Fruit fly (Drosophila melanogaster): ENCODE measurements around the gene CG31954.

The CG31954 gene

DNA sequence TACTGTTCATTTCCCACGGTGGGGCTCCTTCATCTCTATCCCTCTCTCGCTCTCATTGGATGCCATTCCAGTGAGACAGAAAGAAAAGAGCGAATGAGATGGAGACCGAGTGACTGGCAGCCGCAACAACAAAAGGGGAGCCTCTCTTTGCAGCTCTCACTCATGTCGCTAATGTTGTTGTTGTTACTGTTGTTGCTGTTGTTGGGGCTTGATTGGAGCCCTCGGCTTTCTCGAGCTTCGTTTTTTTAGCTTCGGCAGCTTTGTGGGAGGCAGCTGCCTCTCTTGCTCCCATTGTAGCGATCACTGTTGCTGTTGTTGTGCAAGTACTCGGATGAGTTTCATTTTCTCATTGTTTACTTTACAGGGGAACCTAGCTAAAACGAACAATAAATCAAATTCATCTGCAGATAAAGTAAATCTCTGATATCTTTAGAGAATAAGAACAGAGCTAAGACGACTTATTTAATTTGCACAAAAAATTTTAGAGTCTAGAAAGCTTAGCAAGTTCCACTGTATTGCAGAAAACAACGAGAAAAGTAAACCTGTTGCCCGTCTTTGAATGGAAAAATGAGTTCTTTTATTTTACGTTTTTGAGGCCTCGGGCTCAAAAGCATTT lies 24.4 kb upstream of the CG31954 start (continued):
- TF ChIP-seq CG5180 (GFP tag; optimal IDR thresholded peaks at IDR 0.05): no peak
- TF ChIP-seq sqz (GFP tag; optimal IDR thresholded peaks at IDR 0.05): no peak
- TF ChIP-seq Dbx (GFP tag; IDR thresholded peaks at IDR 0.05): 0 out of 3 replicates have a peak, but pooled peaks have one; percentile 34
- peak; percentile 67 for TF ChIP-seq pb (GFP tag; optimal IDR thresholded peaks at IDR 0.05)
- peak; percentile 77 for TF ChIP-seq dmrt99B (tag; optimal IDR thresholded peaks at IDR 0.05)
- TF ChIP-seq CG9215 (GFP tag; IDR thresholded peaks at IDR 0.05): peak; percentile 42; the same call in 1 of the 2 replicates
- TF ChIP-seq grau (tag; optimal IDR thresholded peaks at IDR 0.05): peak; percentile 88
- 0 out of 3 replicates have a peak, but pooled peaks have one; percentile 51 for TF ChIP-seq ase (GFP tag; IDR thresholded peaks at IDR 0.05)
- no peak for TF ChIP-seq pho (GFP tag; optimal IDR thresholded peaks at IDR 0.05)
- no peak for TF ChIP-seq CrebB (tag; optimal IDR thresholded peaks at IDR 0.05)
- TF ChIP-seq CG7357 (GFP tag; IDR thresholded peaks at IDR 0.05): peak; percentile 59
- TF ChIP-seq CG8089 (GFP tag; optimal IDR thresholded peaks at IDR 0.05): peak; percentile 2
- no peak for TF ChIP-seq disco-r (GFP tag; optimal IDR thresholded peaks at IDR 0.05)
- TF ChIP-seq Doc2 (GFP tag; IDR thresholded peaks at IDR 0.05): no peak
- TF ChIP-seq CG12219 (GFP tag; optimal IDR thresholded peaks at IDR 0.05): peak; percentile 36
- peak; percentile 2 for TF ChIP-seq CG15696 (tag; optimal IDR thresholded peaks at IDR 0.05)
- TF ChIP-seq CG10366 (GFP tag; IDR thresholded peaks at IDR 0.05): peak; percentile 57
- TF ChIP-seq Asciz (GFP tag; optimal IDR thresholded peaks at IDR 0.05): peak; percentile 49
- TF ChIP-seq peb (GFP tag; IDR thresholded peaks at IDR 0.05): peak; percentile 53; the same call in 1 of the 2 replicates
- no peak for TF ChIP-seq CG6683 (GFP tag; optimal IDR thresholded peaks at IDR 0.05)
- TF ChIP-seq Ada2b (GFP tag; IDR thresholded peaks at IDR 0.05): peak; percentile 44; the same call in 1 of the 2 replicates
- no peak for TF ChIP-seq CG1647 (GFP tag; optimal IDR thresholded peaks at IDR 0.05)
- TF ChIP-seq Ssrp (tag; optimal IDR thresholded peaks at IDR 0.05): peak; percentile 61
- TF ChIP-seq Xbp1 (GFP tag; optimal IDR thresholded peaks at IDR 0.05): peak; percentile 67
- no peak for TF ChIP-seq pzg (GFP tag; optimal IDR thresholded peaks at IDR 0.05)
- TF ChIP-seq CHES-1-like (GFP tag; optimal IDR thresholded peaks at IDR 0.05): no peak
- no peak for TF ChIP-seq Doc3 (GFP tag; IDR thresholded peaks at IDR 0.05; ENCODE audit: partially characterized antibody)
- TF ChIP-seq CG33213 (GFP tag; optimal IDR thresholded peaks at IDR 0.05): peak; percentile 13
- peak; percentile 65; the same call in 1 of the 2 replicates for TF ChIP-seq CG17328 (GFP tag; IDR thresholded peaks at IDR 0.05)
- peak; percentile 46 for TF ChIP-seq HLH54F (GFP tag; optimal IDR thresholded peaks at IDR 0.05)
- peak in 1 of 2 experiments; percentile 47 for TF ChIP-seq chif (GFP tag; optimal IDR thresholded peaks at IDR 0.05)
- TF ChIP-seq CG11560 (tag; IDR thresholded peaks at IDR 0.05): no peak
- TF ChIP-seq MTF-1 (GFP tag; optimal IDR thresholded peaks at IDR 0.05; ENCODE audit: borderline replicate concordance): no peak
- TF ChIP-seq ranshi (GFP tag; IDR thresholded peaks at IDR 0.05): peak; percentile 41; the same call in 1 of the 2 replicates
- no peak for TF ChIP-seq stwl (tag; optimal IDR thresholded peaks at IDR 0.05)
- peak; percentile 29 for TF ChIP-seq kah (GFP tag; optimal IDR thresholded peaks at IDR 0.05)
- TF ChIP-seq Side (GFP tag; optimal IDR thresholded peaks at IDR 0.05): peak; percentile 29
- TF ChIP-seq cg (GFP tag; optimal IDR thresholded peaks at IDR 0.05): no peak
- no peak for TF ChIP-seq CG15601 (tag; optimal IDR thresholded peaks at IDR 0.05)
- TF ChIP-seq ERR (GFP tag; optimal IDR thresholded peaks at IDR 0.05): no peak
- TF ChIP-seq wor (GFP tag; IDR thresholded peaks at IDR 0.05): 0 out of 2 replicates have a peak, but pooled peaks have one; percentile 26
- peak; percentile 56 for TF ChIP-seq dysf (GFP tag; IDR thresholded peaks at IDR 0.05)
- TF ChIP-seq slp2 (GFP tag; optimal IDR thresholded peaks at IDR 0.05): peak; percentile 43
- peak; percentile 43; the same call in 1 of the 2 replicates for TF ChIP-seq CG9932 (GFP tag; IDR thresholded peaks at IDR 0.05)
- no peak for TF ChIP-seq vnd (GFP tag; IDR thresholded peaks at IDR 0.05; ENCODE audit: partially characterized antibody)
- TF ChIP-seq twi (tag; optimal IDR thresholded peaks at IDR 0.05): no peak
- no peak for TF ChIP-seq fru (optimal IDR thresholded peaks at IDR 0.05)
- peak; percentile 23 for TF ChIP-seq eyg (GFP tag; optimal IDR thresholded peaks at IDR 0.05)
- TF ChIP-seq ato (GFP tag; IDR thresholded peaks at IDR 0.05; ENCODE audit: partially characterized antibody): no peak
- TF ChIP-seq ham (GFP tag; IDR thresholded peaks at IDR 0.05): no peak
